Worm (Caenorhabditis elegans) whole organism, L2 larva: ENCODE data around the gene srf-3.

Experiments
- fos-1 ChIP-seq: fragments of 150-350 bp; optimal IDR thresholded peaks from 2 replicates; lab custom pipeline; 2014; ENCODE audit warnings: missing biosample characterization, missing genetic modification characterization
- nhr-12 ChIP-seq: fragments of 150-350 bp; optimal IDR thresholded peaks from 2 replicates; lab custom pipeline; 2014; ENCODE audit warnings: missing biosample characterization, missing genetic modification characterization
- zag-1 ChIP-seq: fragments of 150-350 bp; optimal IDR thresholded peaks from 2 replicates; lab custom pipeline; 2014; ENCODE audit warnings: missing biosample characterization, missing genetic modification characterization

Gene srf-3

DNA sequence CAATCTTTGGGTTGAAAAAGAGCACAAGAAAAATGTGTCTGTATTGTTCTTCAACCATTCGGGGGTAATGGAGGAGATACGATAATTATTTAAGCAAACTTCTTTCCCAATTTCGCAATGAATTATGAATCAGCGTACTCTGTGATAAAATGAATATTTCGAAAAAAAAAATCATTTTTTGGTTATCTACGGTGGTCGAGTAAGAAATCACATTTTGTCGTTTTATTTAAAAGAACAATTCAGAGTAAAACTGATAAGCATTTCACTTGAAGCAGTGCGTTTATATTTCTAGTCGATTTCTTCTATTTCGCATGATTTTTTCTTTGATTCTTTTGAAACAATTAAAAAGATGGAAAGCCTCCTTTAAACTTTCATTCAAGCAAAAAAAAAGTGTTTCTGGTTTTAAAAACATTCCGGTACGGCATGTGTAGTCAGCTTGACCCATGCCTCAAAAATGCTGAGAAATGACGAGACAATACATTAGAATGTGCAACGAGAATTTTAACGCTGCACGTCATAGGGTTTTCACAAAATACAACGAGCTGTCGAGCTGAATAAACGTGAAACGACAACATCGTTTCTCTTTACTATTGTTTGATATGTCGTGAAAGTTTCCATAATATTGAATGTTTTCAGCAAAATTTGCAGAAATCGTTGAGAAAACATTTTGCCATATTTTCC, 53.3 kb downstream of the srf-3 start, which contains the start of gene K08D8.2:
Gene K08D8.2, plus strand, starts transcription at position 631 of the 681 bp plus-strand sequence.
- no peak for TF ChIP-seq nhr-12
- peak; percentile 66 for TF ChIP-seq fos-1 (tag; lab: Kevin White, UChicago)

DNA sequence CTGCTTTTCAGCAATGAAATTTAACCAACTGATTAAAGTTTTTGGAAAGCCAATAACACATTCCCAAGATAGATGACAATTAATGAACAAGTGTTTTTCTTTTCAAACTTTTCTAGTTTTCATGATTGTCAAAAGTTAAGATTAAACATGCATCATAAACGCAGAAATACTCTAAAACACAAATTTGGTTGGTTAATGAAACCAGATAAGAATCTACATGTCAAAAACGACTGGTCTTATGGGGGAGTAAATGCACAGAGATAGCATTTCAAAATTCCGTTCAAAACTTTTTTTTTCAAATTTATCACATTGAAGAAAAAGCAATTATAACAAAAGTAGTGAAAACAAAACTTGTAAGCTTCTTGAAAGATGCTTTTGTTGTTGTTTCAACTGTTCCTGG, 54.4 kb downstream of the srf-3 start:
- TF ChIP-seq fos-1 (tag; lab: Kevin White, UChicago) (peak; percentile 55), zag-1 (no peak)
